Worm (Caenorhabditis elegans) whole organism, L3 larva: Measurements from ENCODE around the gene ppk-2.

Source experiments
- R02D3.7 ChIP-seq: fragments of 150-350 bp; optimal IDR thresholded peaks from 2 replicates; lab custom pipeline; 2014; ENCODE audit warnings: missing biosample characterization, missing genetic modification characterization
- ama-1 ChIP-seq: fragments of 150-350 bp; optimal IDR thresholded peaks from 2 replicates; lab custom pipeline; 2018
- ceh-16 ChIP-seq: sonication (generic microtip); optimal IDR thresholded peaks from 2 replicates; lab custom pipeline; 2017; ENCODE audit warnings: missing biosample characterization, missing genetic modification characterization
- ceh-28 ChIP-seq: fragments of 150-350 bp; optimal IDR thresholded peaks from 2 replicates; lab custom pipeline; 2014; ENCODE audit warnings: missing biosample characterization, missing genetic modification reagents, missing genetic modification characterization
- ceh-82 ChIP-seq: fragments of 150-350 bp; optimal IDR thresholded peaks from 2 replicates; lab custom pipeline; 2014; ENCODE audit warnings: missing biosample characterization, missing genetic modification characterization
- ceh-9 ChIP-seq: sonication (generic microtip); optimal IDR thresholded peaks from 2 replicates; lab custom pipeline; 2018; ENCODE audit warnings: missing biosample characterization, missing genetic modification characterization
- daf-12 ChIP-seq: fragments of 150-350 bp; optimal IDR thresholded peaks from 2 replicates; lab custom pipeline; 2014; ENCODE audit warnings: missing biosample characterization, missing genetic modification reagents, missing genetic modification characterization
- egl-5 ChIP-seq: fragments of 150-350 bp; optimal IDR thresholded peaks from 2 replicates; lab custom pipeline; 2017; ENCODE audit warnings: missing biosample characterization, missing genetic modification reagents, missing genetic modification characterization, inconsistent platforms
- elt-1 ChIP-seq: fragments of 150-350 bp; optimal IDR thresholded peaks from 2 replicates; lab custom pipeline; 2014; ENCODE audit warnings: missing biosample characterization, missing genetic modification characterization
- elt-2 ChIP-seq: sonication (generic microtip); optimal IDR thresholded peaks from 2 replicates; lab custom pipeline; 2016; ENCODE audit warnings: missing genetic modification reagents, mild to moderate bottlenecking, missing genetic modification characterization, missing compliant biosample characterization
- elt-3 ChIP-seq, 3 experiments: fragments of 150-350 bp in 1 of 3; sonication (generic microtip) in 2 of 3; optimal IDR thresholded peaks; 2 replicates in 2 of 3; 4 replicates in 1 of 3; lab custom pipeline; 2014 to 2017; ENCODE audit warnings: missing biosample characterization in 3 of 3, missing genetic modification characterization in 3 of 3
- eor-1 ChIP-seq, 2 experiments: fragments of 150-350 bp; optimal IDR thresholded peaks; 2 replicates each; lab custom pipeline; 2014 to 2018; ENCODE audit warnings: missing biosample characterization in 2 of 2, missing genetic modification characterization in 2 of 2
- fkh-10 ChIP-seq: sonication (generic microtip); optimal IDR thresholded peaks from 2 replicates; lab custom pipeline; 2017; ENCODE audit warnings: missing biosample characterization, missing genetic modification reagents, missing genetic modification characterization
- fos-1 ChIP-seq: fragments of 150-350 bp; optimal IDR thresholded peaks from 2 replicates; lab custom pipeline; 2014; ENCODE audit warnings: missing biosample characterization, missing genetic modification characterization
- hmg-11 ChIP-seq: sonication (generic microtip); optimal IDR thresholded peaks from 2 replicates; lab custom pipeline; 2016; ENCODE audit warnings: missing genetic modification characterization, missing compliant biosample characterization
- jun-1 ChIP-seq: fragments of 150-350 bp; optimal IDR thresholded peaks from 2 replicates; lab custom pipeline; 2014; ENCODE audit warnings: missing biosample characterization, missing genetic modification reagents, missing genetic modification characterization
- lin-15B ChIP-seq: fragments of 150-350 bp; optimal IDR thresholded peaks from 2 replicates; lab custom pipeline; 2014; ENCODE audit warnings: missing biosample characterization, missing genetic modification characterization
- lin-39 ChIP-seq: fragments of 150-350 bp; optimal IDR thresholded peaks from 2 replicates; lab custom pipeline; 2018; ENCODE audit warnings: missing biosample characterization, missing genetic modification reagents, missing genetic modification characterization
- mdl-1 ChIP-seq: fragments of 150-350 bp; optimal IDR thresholded peaks from 2 replicates; lab custom pipeline; 2014; ENCODE audit warnings: missing biosample characterization, missing genetic modification characterization
- mml-1 ChIP-seq: fragments of 150-350 bp; sonication (generic microtip); optimal IDR thresholded peaks from 3 replicates; lab custom pipeline; 2014; ENCODE audit warnings: missing biosample characterization, missing genetic modification characterization
- nfya-1 ChIP-seq: sonication (generic microtip); optimal IDR thresholded peaks from 2 replicates; lab custom pipeline; 2017; ENCODE audit warnings: missing genetic modification characterization, mild to moderate bottlenecking, missing compliant biosample characterization, antibody characterized with exemption, moderate library complexity; ENCODE audit not compliant: insufficient read depth
- nhr-11 ChIP-seq: fragments of 150-350 bp; optimal IDR thresholded peaks from 2 replicates; lab custom pipeline; 2014; ENCODE audit warnings: missing biosample characterization, missing genetic modification characterization
- nhr-23 ChIP-seq: fragments of 150-350 bp; optimal IDR thresholded peaks from 2 replicates; lab custom pipeline; 2014; ENCODE audit warnings: missing biosample characterization, missing genetic modification reagents, missing genetic modification characterization
- nhr-25 ChIP-seq: sonication (generic microtip); optimal IDR thresholded peaks from 2 replicates; lab custom pipeline; 2017; ENCODE audit warnings: missing biosample characterization, missing genetic modification characterization
- nhr-28 ChIP-seq: fragments of 150-350 bp; optimal IDR thresholded peaks from 2 replicates; lab custom pipeline; 2014; ENCODE audit warnings: missing biosample characterization, missing genetic modification characterization
- nhr-76 ChIP-seq: fragments of 150-350 bp; sonication (generic microtip); optimal IDR thresholded peaks from 5 replicates; lab custom pipeline; 2014; ENCODE audit warnings: missing biosample characterization, missing genetic modification characterization
- nhr-77 ChIP-seq: fragments of 150-350 bp; optimal IDR thresholded peaks from 2 replicates; lab custom pipeline; 2014; ENCODE audit warnings: missing biosample characterization, missing genetic modification characterization
- pha-4 ChIP-seq: fragments of 150-350 bp; optimal IDR thresholded peaks from 2 replicates; lab custom pipeline; 2014; ENCODE audit warnings: missing biosample characterization, missing genetic modification reagents, missing genetic modification characterization
- pqm-1 ChIP-seq: fragments of 150-350 bp; optimal IDR thresholded peaks from 2 replicates; lab custom pipeline; 2017; ENCODE audit warnings: missing biosample characterization, missing genetic modification characterization, inconsistent platforms
- sea-2 ChIP-seq: fragments of 150-350 bp; sonication (generic microtip); optimal IDR thresholded peaks from 4 replicates; lab custom pipeline; 2014; ENCODE audit warnings: missing biosample characterization, missing genetic modification reagents, missing genetic modification characterization
- skn-1 ChIP-seq: fragments of 150-350 bp; optimal IDR thresholded peaks from 2 replicates; lab custom pipeline; 2014; ENCODE audit warnings: missing biosample characterization, missing genetic modification characterization
- tbx-2 ChIP-seq: sonication (generic microtip); optimal IDR thresholded peaks from 2 replicates; lab custom pipeline; 2016; ENCODE audit warnings: mild to moderate bottlenecking, missing genetic modification characterization, missing compliant biosample characterization
- unc-39 ChIP-seq: sonication (generic microtip); optimal IDR thresholded peaks from 4 replicates; lab custom pipeline; 2017; ENCODE audit warnings: missing biosample characterization, missing genetic modification characterization
- unc-62 ChIP-seq: fragments of 150-350 bp; sonication (generic microtip); optimal IDR thresholded peaks from 4 replicates; lab custom pipeline; 2014; ENCODE audit warnings: missing biosample characterization, missing genetic modification reagents, missing genetic modification characterization
- zag-1 ChIP-seq: fragments of 150-350 bp; optimal IDR thresholded peaks from 2 replicates; lab custom pipeline; 2014; ENCODE audit warnings: missing biosample characterization, missing genetic modification characterization
- ztf-4 ChIP-seq: fragments of 150-350 bp; optimal IDR thresholded peaks from 2 replicates; lab custom pipeline; 2014; ENCODE audit warnings: missing biosample characterization, missing genetic modification characterization

The ppk-2 gene

ce11 chrIII:2100842-2101241 lies 1.3 kb upstream of the ppk-2 start:
- TF ChIP-seq ceh-82 (peak; percentile 65), nhr-77 (tag; lab: Kevin White, UChicago) (no peak), nfya-1 (tag; lab: Kevin White, UChicago) (peak; percentile 98), egl-5 (tag; lab: Kevin White, UChicago) (no peak), mdl-1 (tag; lab: Kevin White, UChicago) (no peak), nhr-23 (tag; lab: Kevin White, UChicago) (peak; percentile 56), tbx-2 (tag; lab: Kevin White, UChicago) (peak; percentile 54), mml-1 (tag; lab: Kevin White, UChicago) (no peak), eor-1 (tag; optimal IDR thresholded peaks at IDR 0.05; lab: Kevin White, UChicago) (no peak), jun-1 (tag; lab: Kevin White, UChicago) (peak; percentile 42), nhr-25 (no peak), pha-4 (tag; lab: Kevin White, UChicago) (peak; percentile 75), ceh-28 (tag; lab: Kevin White, UChicago) (peak; percentile 94), elt-2 (tag; lab: Kevin White, UChicago) (peak; percentile 54), hmg-11 (tag; lab: Kevin White, UChicago) (peak; percentile 97), fkh-10 (peak; percentile 94), lin-15B (tag; lab: Kevin White, UChicago) (peak; percentile 56), pqm-1 (peak; percentile 22), R02D3.7 (tag; lab: Kevin White, UChicago) (no peak), lin-39 (tag; lab: Kevin White, UChicago) (peak; percentile 55), nhr-28 (tag; lab: Kevin White, UChicago) (no peak), sea-2 (GFP tag; lab: Kevin White, UChicago) (peak; percentile 42), ztf-4 (no peak)

- TF ChIP-seq nfya-1 (tag; lab: Kevin White, UChicago) (no peak), jun-1 (tag; lab: Kevin White, UChicago) (no peak), mml-1 (tag; lab: Kevin White, UChicago) (no peak), skn-1 (tag; lab: Kevin White, UChicago) (no peak), daf-12 (no peak), fos-1 (no peak), ceh-82 (no peak), mdl-1 (tag; lab: Kevin White, UChicago) (no peak), egl-5 (tag; lab: Kevin White, UChicago) (no peak), fkh-10 (no peak), ceh-28 (tag; lab: Kevin White, UChicago) (no peak), unc-62 (GFP tag; lab: Kevin White, UChicago) (no peak), lin-15B (tag; lab: Kevin White, UChicago) (no peak), elt-3 (tag; optimal IDR thresholded peaks at IDR 0.05; lab: Kevin White, UChicago) (no peak), eor-1 (tag; optimal IDR thresholded peaks at IDR 0.05; lab: Kevin White, UChicago) (no peak), zag-1 (no peak)
These were observed 785 bp upstream of the ppk-2 start for ce11 chrIII:2101310-2101709.

ce11 chrIII:2105935-2106334 lies 3.8 kb downstream of the ppk-2 start:
- no peak for TF ChIP-seq pha-4 (tag; lab: Kevin White, UChicago)
- TF ChIP-seq nhr-77 (tag; lab: Kevin White, UChicago), result no peak

- TF ChIP-seq ceh-82, result no peak
- TF ChIP-seq elt-1 (tag; lab: Kevin White, UChicago), result no peak
- TF ChIP-seq mml-1 (tag; lab: Kevin White, UChicago), result no peak
- TF ChIP-seq ceh-16 (tag; lab: Kevin White, UChicago), result no peak
- TF ChIP-seq sea-2 (GFP tag; lab: Kevin White, UChicago), result no peak
- TF ChIP-seq zag-1, result no peak
- TF ChIP-seq eor-1 (tag; optimal IDR thresholded peaks at IDR 0.05; lab: Kevin White, UChicago), result no peak
- TF ChIP-seq mdl-1 (tag; lab: Kevin White, UChicago), result no peak
- no peak for TF ChIP-seq ama-1 (lab: Kevin White, UChicago)
- TF ChIP-seq daf-12, result no peak
- no peak for TF ChIP-seq nhr-11 (tag; lab: Kevin White, UChicago)
- TF ChIP-seq, all 47 proteins: peak for 0
These were observed 8.2 kb downstream of the ppk-2 start, which contains the start of gene Y48G9A.7 for ce11 chrIII:2110249-2110648. Gene Y48G9A.7, plus strand, starts transcription at chrIII:2110549.

ce11 chrIII:2111376-2111775 lies 9.3 kb downstream of the ppk-2 start:
- no peak for TF ChIP-seq elt-3 (tag; optimal IDR thresholded peaks at IDR 0.05; lab: Kevin White, UChicago)
- TF ChIP-seq unc-39 (tag; lab: Kevin White, UChicago), result no peak
- no peak for TF ChIP-seq fkh-10
- no peak for TF ChIP-seq nhr-76 (tag; lab: Kevin White, UChicago)
- no peak for TF ChIP-seq ceh-28 (tag; lab: Kevin White, UChicago)
- TF ChIP-seq eor-1 (tag; optimal IDR thresholded peaks at IDR 0.05; lab: Kevin White, UChicago), result no peak
- no peak for TF ChIP-seq ceh-9 (tag; lab: Kevin White, UChicago)
- TF ChIP-seq mdl-1 (tag; lab: Kevin White, UChicago), result no peak
